Worm (Caenorhabditis elegans) whole organism, L3 larva: ENCODE results near the gene gln-5.

ENCODE experiments used
- ZK546.5 ChIP-seq: sonication (generic microtip); optimal IDR thresholded peaks from 2 replicates; lab custom pipeline; 2017; ENCODE audit warnings: missing biosample characterization, missing genetic modification characterization
- aly-2 ChIP-seq: fragments of 150-350 bp; optimal IDR thresholded peaks from 2 replicates; lab custom pipeline; 2014; ENCODE audit warnings: missing biosample characterization, missing genetic modification characterization
- ama-1 ChIP-seq: fragments of 150-350 bp; optimal IDR thresholded peaks from 2 replicates; lab custom pipeline; 2018
- ceh-16 ChIP-seq: sonication (generic microtip); optimal IDR thresholded peaks from 2 replicates; lab custom pipeline; 2017; ENCODE audit warnings: missing biosample characterization, missing genetic modification characterization
- ceh-28 ChIP-seq: fragments of 150-350 bp; optimal IDR thresholded peaks from 2 replicates; lab custom pipeline; 2014; ENCODE audit warnings: missing biosample characterization, missing genetic modification reagents, missing genetic modification characterization
- ceh-82 ChIP-seq: fragments of 150-350 bp; optimal IDR thresholded peaks from 2 replicates; lab custom pipeline; 2014; ENCODE audit warnings: missing biosample characterization, missing genetic modification characterization
- ceh-9 ChIP-seq: sonication (generic microtip); optimal IDR thresholded peaks from 2 replicates; lab custom pipeline; 2018; ENCODE audit warnings: missing biosample characterization, missing genetic modification characterization
- daf-12 ChIP-seq: fragments of 150-350 bp; optimal IDR thresholded peaks from 2 replicates; lab custom pipeline; 2014; ENCODE audit warnings: missing biosample characterization, missing genetic modification reagents, missing genetic modification characterization
- egl-27 ChIP-seq: sonication (generic microtip); optimal IDR thresholded peaks from 4 replicates; lab custom pipeline; 2017; ENCODE audit warnings: missing biosample characterization, missing genetic modification reagents, missing genetic modification characterization
- egl-5 ChIP-seq: fragments of 150-350 bp; optimal IDR thresholded peaks from 2 replicates; lab custom pipeline; 2017; ENCODE audit warnings: missing biosample characterization, missing genetic modification reagents, missing genetic modification characterization, inconsistent platforms
- elt-1 ChIP-seq: fragments of 150-350 bp; optimal IDR thresholded peaks from 2 replicates; lab custom pipeline; 2014; ENCODE audit warnings: missing biosample characterization, missing genetic modification characterization
- elt-2 ChIP-seq: sonication (generic microtip); optimal IDR thresholded peaks from 2 replicates; lab custom pipeline; 2016; ENCODE audit warnings: missing genetic modification reagents, mild to moderate bottlenecking, missing genetic modification characterization, missing compliant biosample characterization
- eor-1 ChIP-seq, 2 experiments: fragments of 150-350 bp; optimal IDR thresholded peaks; 2 replicates each; lab custom pipeline; 2014 to 2018; ENCODE audit warnings: missing biosample characterization in 2 of 2, missing genetic modification characterization in 2 of 2
- fkh-10 ChIP-seq: sonication (generic microtip); optimal IDR thresholded peaks from 2 replicates; lab custom pipeline; 2017; ENCODE audit warnings: missing biosample characterization, missing genetic modification reagents, missing genetic modification characterization
- fkh-2 ChIP-seq: fragments of 150-350 bp; optimal IDR thresholded peaks from 2 replicates; lab custom pipeline; 2014; ENCODE audit warnings: missing biosample characterization, missing genetic modification reagents, missing genetic modification characterization
- fos-1 ChIP-seq: fragments of 150-350 bp; optimal IDR thresholded peaks from 2 replicates; lab custom pipeline; 2014; ENCODE audit warnings: missing biosample characterization, missing genetic modification characterization
- hmg-11 ChIP-seq: sonication (generic microtip); optimal IDR thresholded peaks from 2 replicates; lab custom pipeline; 2016; ENCODE audit warnings: missing genetic modification characterization, missing compliant biosample characterization
- jun-1 ChIP-seq: fragments of 150-350 bp; optimal IDR thresholded peaks from 2 replicates; lab custom pipeline; 2014; ENCODE audit warnings: missing biosample characterization, missing genetic modification reagents, missing genetic modification characterization
- lin-15B ChIP-seq: fragments of 150-350 bp; optimal IDR thresholded peaks from 2 replicates; lab custom pipeline; 2014; ENCODE audit warnings: missing biosample characterization, missing genetic modification characterization
- lin-39 ChIP-seq: fragments of 150-350 bp; optimal IDR thresholded peaks from 2 replicates; lab custom pipeline; 2018; ENCODE audit warnings: missing biosample characterization, missing genetic modification reagents, missing genetic modification characterization
- lsy-12 ChIP-seq: sonication (generic microtip); optimal IDR thresholded peaks from 2 replicates; lab custom pipeline; 2016; ENCODE audit warnings: mild to moderate bottlenecking, missing genetic modification characterization, missing compliant biosample characterization
- mdl-1 ChIP-seq: fragments of 150-350 bp; optimal IDR thresholded peaks from 2 replicates; lab custom pipeline; 2014; ENCODE audit warnings: missing biosample characterization, missing genetic modification characterization
- mml-1 ChIP-seq: fragments of 150-350 bp; sonication (generic microtip); optimal IDR thresholded peaks from 3 replicates; lab custom pipeline; 2014; ENCODE audit warnings: missing biosample characterization, missing genetic modification characterization
- nfya-1 ChIP-seq: sonication (generic microtip); optimal IDR thresholded peaks from 2 replicates; lab custom pipeline; 2017; ENCODE audit warnings: missing genetic modification characterization, mild to moderate bottlenecking, missing compliant biosample characterization, antibody characterized with exemption, moderate library complexity; ENCODE audit not compliant: insufficient read depth
- nhr-11 ChIP-seq: fragments of 150-350 bp; optimal IDR thresholded peaks from 2 replicates; lab custom pipeline; 2014; ENCODE audit warnings: missing biosample characterization, missing genetic modification characterization
- nhr-12 ChIP-seq: fragments of 150-350 bp; optimal IDR thresholded peaks from 2 replicates; lab custom pipeline; 2014; ENCODE audit warnings: missing biosample characterization, missing genetic modification characterization
- nhr-237 ChIP-seq: fragments of 150-350 bp; optimal IDR thresholded peaks from 2 replicates; lab custom pipeline; 2014; ENCODE audit warnings: missing biosample characterization, missing genetic modification characterization
- nhr-25 ChIP-seq: sonication (generic microtip); optimal IDR thresholded peaks from 2 replicates; lab custom pipeline; 2017; ENCODE audit warnings: missing biosample characterization, missing genetic modification characterization
- nhr-28 ChIP-seq: fragments of 150-350 bp; optimal IDR thresholded peaks from 2 replicates; lab custom pipeline; 2014; ENCODE audit warnings: missing biosample characterization, missing genetic modification characterization
- nhr-43 ChIP-seq: sonication (generic microtip); optimal IDR thresholded peaks from 2 replicates; lab custom pipeline; 2016; ENCODE audit warnings: mild to moderate bottlenecking, missing genetic modification characterization, missing compliant biosample characterization; ENCODE audit not compliant: poor library complexity, severe bottlenecking
- nhr-76 ChIP-seq: fragments of 150-350 bp; sonication (generic microtip); optimal IDR thresholded peaks from 5 replicates; lab custom pipeline; 2014; ENCODE audit warnings: missing biosample characterization, missing genetic modification characterization
- pha-4 ChIP-seq: fragments of 150-350 bp; optimal IDR thresholded peaks from 2 replicates; lab custom pipeline; 2014; ENCODE audit warnings: missing biosample characterization, missing genetic modification reagents, missing genetic modification characterization
- pqm-1 ChIP-seq: fragments of 150-350 bp; optimal IDR thresholded peaks from 2 replicates; lab custom pipeline; 2017; ENCODE audit warnings: missing biosample characterization, missing genetic modification characterization, inconsistent platforms
- sea-2 ChIP-seq: fragments of 150-350 bp; sonication (generic microtip); optimal IDR thresholded peaks from 4 replicates; lab custom pipeline; 2014; ENCODE audit warnings: missing biosample characterization, missing genetic modification reagents, missing genetic modification characterization
- snpc-4 ChIP-seq: fragments of 150-350 bp; optimal IDR thresholded peaks from 2 replicates; lab custom pipeline; 2014; ENCODE audit warnings: missing biosample characterization, missing genetic modification characterization
- unc-62 ChIP-seq: fragments of 150-350 bp; sonication (generic microtip); optimal IDR thresholded peaks from 4 replicates; lab custom pipeline; 2014; ENCODE audit warnings: missing biosample characterization, missing genetic modification reagents, missing genetic modification characterization
- zag-1 ChIP-seq: fragments of 150-350 bp; optimal IDR thresholded peaks from 2 replicates; lab custom pipeline; 2014; ENCODE audit warnings: missing biosample characterization, missing genetic modification characterization
- ztf-11 ChIP-seq: fragments of 150-350 bp; optimal IDR thresholded peaks from 2 replicates; lab custom pipeline; 2014; ENCODE audit warnings: missing biosample characterization, missing genetic modification characterization
- ztf-4 ChIP-seq: fragments of 150-350 bp; optimal IDR thresholded peaks from 2 replicates; lab custom pipeline; 2014; ENCODE audit warnings: missing biosample characterization, missing genetic modification characterization

The gln-5 gene

DNA sequence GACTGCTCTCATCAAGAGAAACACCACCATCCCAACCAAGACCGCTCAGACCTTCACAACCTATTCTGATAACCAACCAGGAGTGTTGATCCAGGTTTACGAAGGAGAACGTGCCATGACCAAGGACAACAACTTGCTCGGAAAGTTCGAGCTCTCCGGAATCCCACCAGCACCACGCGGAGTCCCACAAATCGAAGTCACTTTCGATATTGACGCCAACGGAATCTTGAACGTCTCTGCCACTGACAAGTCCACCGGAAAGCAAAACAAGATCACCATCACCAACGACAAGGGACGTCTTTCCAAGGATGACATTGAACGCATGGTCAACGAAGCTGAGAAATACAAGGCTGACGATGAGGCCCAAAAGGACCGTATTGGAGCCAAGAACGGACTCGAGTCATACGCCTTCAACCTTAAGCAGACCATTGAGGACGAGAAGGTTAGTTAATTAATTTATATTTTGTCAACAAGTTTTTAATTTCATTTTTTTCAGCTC is 7.0 kb upstream of the gln-5 start:
- TF ChIP-seq ceh-28 (tag; lab: Kevin White, UChicago) (no peak), lsy-12 (tag; lab: Kevin White, UChicago) (no peak), nfya-1 (tag; lab: Kevin White, UChicago) (peak; percentile 1), elt-2 (tag; lab: Kevin White, UChicago) (no peak), fos-1 (tag; lab: Kevin White, UChicago) (no peak), ztf-11 (tag; lab: Kevin White, UChicago) (no peak), ama-1 (lab: Kevin White, UChicago) (peak; percentile 95), ceh-9 (tag; lab: Kevin White, UChicago) (no peak), daf-12 (tag; lab: Kevin White, UChicago) (no peak), nhr-25 (tag; lab: Kevin White, UChicago) (peak; percentile 58), fkh-2 (tag; lab: Kevin White, UChicago) (no peak), mml-1 (tag; lab: Kevin White, UChicago) (no peak), ZK546.5 (tag; lab: Kevin White, UChicago) (no peak), elt-1 (tag; lab: Kevin White, UChicago) (no peak), nhr-76 (tag; lab: Kevin White, UChicago) (no peak), eor-1 (tag; optimal IDR thresholded peaks at IDR 0.05; lab: Kevin White, UChicago) (no peak), hmg-11 (no peak), pqm-1 (no peak), jun-1 (tag; lab: Kevin White, UChicago) (no peak), sea-2 (no peak), nhr-11 (no peak)

DNA sequence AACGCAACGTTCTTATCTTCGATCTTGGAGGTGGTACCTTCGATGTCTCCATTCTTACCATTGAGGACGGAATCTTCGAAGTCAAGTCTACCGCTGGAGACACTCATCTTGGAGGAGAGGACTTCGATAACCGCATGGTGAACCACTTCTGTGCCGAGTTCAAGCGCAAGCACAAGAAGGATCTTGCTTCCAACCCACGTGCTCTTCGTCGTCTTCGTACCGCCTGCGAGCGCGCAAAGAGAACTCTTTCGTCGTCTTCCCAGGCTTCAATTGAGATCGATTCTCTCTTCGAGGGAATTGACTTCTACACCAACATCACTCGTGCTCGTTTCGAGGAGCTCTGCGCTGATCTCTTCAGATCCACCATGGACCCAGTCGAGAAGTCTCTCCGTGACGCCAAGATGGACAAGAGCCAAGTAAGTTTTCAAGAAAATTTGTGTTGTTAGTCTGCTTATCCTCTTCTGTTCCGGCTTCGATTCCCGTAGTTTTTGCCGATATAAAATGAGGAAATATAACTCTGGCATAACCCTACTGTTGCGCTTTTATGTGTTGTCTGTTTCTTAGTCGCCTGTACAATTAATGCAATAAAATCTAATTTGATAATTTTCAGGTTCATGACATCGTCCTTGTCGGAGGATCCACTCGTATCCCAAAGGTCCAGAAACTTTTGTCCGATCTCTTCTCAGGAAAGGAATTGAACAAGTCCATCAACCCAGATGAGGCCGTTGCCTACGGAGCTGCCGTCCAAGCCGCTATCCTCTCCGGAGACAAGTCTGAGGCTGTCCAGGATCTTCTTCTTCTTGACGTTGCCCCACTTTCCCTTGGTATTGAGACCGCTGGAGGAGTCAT is 6.4 kb upstream of the gln-5 start:
- TF ChIP-seq sea-2: no peak
- TF ChIP-seq snpc-4 (tag; lab: Kevin White, UChicago): peak; percentile 8
- peak; percentile 30 for TF ChIP-seq ceh-16 (tag; lab: Kevin White, UChicago)
- peak; percentile 26 for TF ChIP-seq ama-1 (lab: Kevin White, UChicago)
- TF ChIP-seq nhr-25 (tag; lab: Kevin White, UChicago): peak; percentile 45
- TF ChIP-seq, all 47 proteins: peak for 4

DNA sequence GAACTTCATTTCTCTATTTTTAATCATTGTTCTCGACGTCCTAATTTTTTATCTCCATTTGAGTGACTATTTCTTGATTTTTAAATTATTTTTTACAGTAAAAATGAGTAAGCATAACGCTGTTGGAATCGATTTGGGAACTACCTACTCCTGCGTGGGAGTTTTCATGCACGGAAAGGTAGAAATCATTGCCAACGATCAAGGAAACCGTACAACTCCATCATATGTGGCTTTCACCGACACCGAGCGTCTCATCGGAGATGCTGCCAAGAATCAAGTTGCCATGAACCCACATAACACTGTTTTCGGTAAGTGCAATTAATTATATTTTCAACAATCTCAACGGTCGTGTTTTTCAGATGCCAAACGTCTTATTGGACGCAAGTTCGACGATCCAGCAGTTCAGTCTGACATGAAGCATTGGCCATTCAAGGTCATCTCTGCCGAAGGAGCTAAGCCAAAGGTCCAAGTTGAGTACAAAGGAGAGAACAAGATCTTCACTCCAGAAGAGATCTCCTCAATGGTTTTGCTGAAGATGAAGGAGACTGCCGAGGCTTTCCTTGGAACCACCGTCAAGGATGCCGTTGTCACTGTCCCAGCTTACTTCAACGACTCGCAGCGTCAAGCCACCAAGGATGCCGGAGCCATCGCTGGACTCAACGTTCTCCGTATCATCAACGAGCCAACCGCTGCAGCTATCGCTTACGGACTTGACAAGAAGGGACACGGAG is 5.6 kb upstream of the gln-5 start, which contains the start of gene hsp-1:
hsp-1 (plus strand) TSS at position 99 of the 731 bp plus-strand sequence.
- TF ChIP-seq ztf-11 (tag; lab: Kevin White, UChicago) (no peak), ZK546.5 (tag; lab: Kevin White, UChicago) (no peak), nhr-76 (tag; lab: Kevin White, UChicago) (no peak), ama-1 (lab: Kevin White, UChicago) (peak; percentile 88), fkh-10 (no peak), lsy-12 (tag; lab: Kevin White, UChicago) (no peak), egl-27 (tag; lab: Kevin White, UChicago) (no peak), ztf-4 (tag; lab: Kevin White, UChicago) (no peak), nhr-43 (tag; lab: Kevin White, UChicago) (no peak), aly-2 (no peak), snpc-4 (tag; lab: Kevin White, UChicago) (no peak), mdl-1 (no peak), ceh-82 (tag; lab: Kevin White, UChicago) (no peak), lin-39 (tag; lab: Kevin White, UChicago) (peak; percentile 12), elt-2 (tag; lab: Kevin White, UChicago) (no peak), egl-5 (tag; lab: Kevin White, UChicago) (no peak)

DNA sequence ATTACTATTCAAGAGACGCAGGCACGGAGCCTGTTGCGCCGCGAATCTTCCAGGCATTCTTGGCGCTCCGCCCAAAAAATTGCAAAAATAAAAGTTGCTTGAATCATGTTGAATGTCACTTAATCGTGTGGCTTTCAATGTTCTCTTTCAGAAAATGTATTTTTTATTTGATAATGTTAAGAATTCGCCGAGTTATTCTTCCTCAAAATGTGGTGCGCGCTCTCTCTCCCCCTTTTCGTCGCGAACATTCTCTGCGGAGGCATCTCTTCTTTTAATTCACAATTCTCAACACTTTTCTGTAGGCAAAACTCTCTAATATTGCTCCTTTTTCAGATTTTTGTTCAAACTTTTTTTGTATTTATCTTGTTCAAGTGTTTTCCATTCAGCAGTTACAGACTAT is 4.9 kb upstream of the gln-5 start:
- TF ChIP-seq pha-4 (tag; lab: Kevin White, UChicago) (peak; percentile 96), nhr-28 (tag; lab: Kevin White, UChicago) (no peak), ZK546.5 (tag; lab: Kevin White, UChicago) (peak; percentile 49), ztf-11 (tag; lab: Kevin White, UChicago) (no peak), unc-62 (peak; percentile 81), nhr-25 (tag; lab: Kevin White, UChicago) (peak; percentile 89), lin-15B (peak; percentile 88), pqm-1 (peak; percentile 92), elt-2 (tag; lab: Kevin White, UChicago) (peak; percentile 83), jun-1 (tag; lab: Kevin White, UChicago) (peak; percentile 97), fos-1 (tag; lab: Kevin White, UChicago) (peak; percentile 91), nhr-237 (tag; lab: Kevin White, UChicago) (peak; percentile 50), eor-1 (tag; optimal IDR thresholded peaks at IDR 0.05; lab: Kevin White, UChicago) (peak; percentile 79 to 89), zag-1 (tag; lab: Kevin White, UChicago) (peak; percentile 34), egl-5 (tag; lab: Kevin White, UChicago) (peak; percentile 97), fkh-2 (tag; lab: Kevin White, UChicago) (no peak), hmg-11 (peak; percentile 90), lin-39 (tag; lab: Kevin White, UChicago) (peak; percentile 91), mdl-1 (peak; percentile 31), ama-1 (lab: Kevin White, UChicago) (peak; percentile 87), elt-1 (tag; lab: Kevin White, UChicago) (peak; percentile 42), ztf-4 (tag; lab: Kevin White, UChicago) (peak; percentile 86), snpc-4 (tag; lab: Kevin White, UChicago) (peak; percentile 78), ceh-28 (tag; lab: Kevin White, UChicago) (peak; percentile 89), nhr-12 (tag; lab: Kevin White, UChicago) (no peak), ceh-9 (tag; lab: Kevin White, UChicago) (no peak), nhr-76 (tag; lab: Kevin White, UChicago) (peak; percentile 73)
